Worm (Caenorhabditis elegans): ENCODE results near the gene Y56A3A.16.

DNA sequence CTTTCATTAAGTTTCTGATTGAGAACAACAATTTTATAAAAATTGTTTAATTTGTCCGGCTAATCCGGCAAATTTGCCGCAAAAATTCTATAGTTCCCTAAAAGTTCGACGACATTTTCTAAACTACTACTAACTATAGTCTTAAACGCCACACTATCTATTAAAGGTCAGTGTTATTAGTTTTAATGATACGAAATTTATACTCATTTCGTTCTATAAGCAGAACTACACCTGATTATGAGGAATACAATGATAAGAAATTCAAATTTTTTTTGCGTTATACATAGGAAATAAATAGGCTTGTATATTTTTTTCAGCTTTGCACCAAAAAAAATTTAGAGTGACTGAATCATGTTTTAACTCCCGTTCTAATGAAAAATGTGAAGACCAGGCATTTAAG lies 34.3 kb upstream of the Y56A3A.16 start:
- TF ChIP-seq unc-39 (tag; optimal IDR thresholded peaks at IDR 0.05) (no peak), sea-2 (GFP tag; optimal IDR thresholded peaks at IDR 0.05) (no peak), lsy-12 (tag; optimal IDR thresholded peaks at IDR 0.05) (no peak), elt-3 (tag; optimal IDR thresholded peaks at IDR 0.05) (no peak), aly-2 (tag; optimal IDR thresholded peaks at IDR 0.05) (no peak), egl-27 (tag; optimal IDR thresholded peaks at IDR 0.05) (no peak), nhr-23 (tag; optimal IDR thresholded peaks at IDR 0.05) (no peak), ama-1 (optimal IDR thresholded peaks at IDR 0.05) (no peak), nhr-76 (tag; optimal IDR thresholded peaks at IDR 0.05) (no peak)
